Fruit fly (Drosophila melanogaster): Measurements from ENCODE around the gene Vml.

The Vml gene

dm6 chrX:2300293-2301068, 24.9 kb downstream of the Vml start:
- peak; percentile 90 for TF ChIP-seq CG30403 (GFP tag; optimal IDR thresholded peaks at IDR 0.05)
- TF ChIP-seq CG8388 (GFP tag; optimal IDR thresholded peaks at IDR 0.05) = peak; percentile 94
- peak; percentile 93 for TF ChIP-seq CG8089 (GFP tag; optimal IDR thresholded peaks at IDR 0.05)
- peak; percentile 96 for TF ChIP-seq CG1529 (GFP tag; optimal IDR thresholded peaks at IDR 0.05)
- peak; percentile 53 for TF ChIP-seq MESR4 (GFP tag; optimal IDR thresholded peaks at IDR 0.05)
- TF ChIP-seq CG9215 (GFP tag; IDR thresholded peaks at IDR 0.05) = peak; percentile 88
- peak; percentile 84 for TF ChIP-seq CG11560 (tag; IDR thresholded peaks at IDR 0.05)
- TF ChIP-seq CG14667 (GFP tag; IDR thresholded peaks at IDR 0.05) = peak; percentile 96
- TF ChIP-seq CG14965 (GFP tag; optimal IDR thresholded peaks at IDR 0.05; ENCODE audit: borderline replicate concordance) = peak; percentile 58
- TF ChIP-seq nerfin-2 (GFP tag; IDR thresholded peaks at IDR 0.05; ENCODE audit: partially characterized antibody) = 0 out of 2 replicates have a peak, but pooled peaks have one; percentile 33
- TF ChIP-seq CG17912 (GFP tag; optimal IDR thresholded peaks at IDR 0.05) = peak; percentile 75
- TF ChIP-seq Dfd (GFP tag; optimal IDR thresholded peaks at IDR 0.05) = no peak
- peak; percentile 97 for TF ChIP-seq Rx (GFP tag; IDR thresholded peaks at IDR 0.05)
- TF ChIP-seq fd96Cb (tag; optimal IDR thresholded peaks at IDR 0.05) = peak; percentile 96
- TF ChIP-seq Sox100B (GFP tag; optimal IDR thresholded peaks at IDR 0.05) = peak; percentile 95
- peak; percentile 58 for TF ChIP-seq pros (GFP tag; optimal IDR thresholded peaks at IDR 0.05)
- peak; percentile 85 for TF ChIP-seq Side (GFP tag; optimal IDR thresholded peaks at IDR 0.05)
- TF ChIP-seq CG11504 (tag; optimal IDR thresholded peaks at IDR 0.05) = peak; percentile 96
- TF ChIP-seq cas (GFP tag; IDR thresholded peaks at IDR 0.05) = peak; percentile 82
- peak; percentile 92 for TF ChIP-seq CG17829 (tag; optimal IDR thresholded peaks at IDR 0.05)
- TF ChIP-seq org-1 (GFP tag; optimal IDR thresholded peaks at IDR 0.05) = peak; percentile 97
- peak; percentile 79 for TF ChIP-seq p53 (GFP tag; optimal IDR thresholded peaks at IDR 0.05)
- peak; percentile 91 for TF ChIP-seq twi (tag; optimal IDR thresholded peaks at IDR 0.05)
- TF ChIP-seq stwl (tag; optimal IDR thresholded peaks at IDR 0.05) = peak; percentile 21
- TF ChIP-seq Mes4 (GFP tag; optimal IDR thresholded peaks at IDR 0.05) = peak; percentile 93
- TF ChIP-seq CG8944 (GFP tag; optimal IDR thresholded peaks at IDR 0.05) = peak; percentile 91
- TF ChIP-seq CG12769 (tag; optimal IDR thresholded peaks at IDR 0.05) = peak; percentile 99
- peak; percentile 90 for TF ChIP-seq CG6854 (GFP tag; optimal IDR thresholded peaks at IDR 0.05)
- peak; percentile 95 for TF ChIP-seq CoRest (tag; optimal IDR thresholded peaks at IDR 0.05)
- peak; percentile 44 for TF ChIP-seq CG15479 (GFP tag; optimal IDR thresholded peaks at IDR 0.05)
- TF ChIP-seq CG13624 (GFP tag; optimal IDR thresholded peaks at IDR 0.05) = peak; percentile 86
- TF ChIP-seq lov (optimal IDR thresholded peaks at IDR 0.05) = no peak
- peak; percentile 96 for TF ChIP-seq lov (GFP tag; IDR thresholded peaks at IDR 0.05)
- TF ChIP-seq CG9797 (GFP tag; optimal IDR thresholded peaks at IDR 0.05) = peak; percentile 33
- peak; percentile 97 for TF ChIP-seq CG3726 (GFP tag; IDR thresholded peaks at IDR 0.05)
- peak; percentile 90 for TF ChIP-seq CG1602 (GFP tag; optimal IDR thresholded peaks at IDR 0.05)
- TF ChIP-seq CG8281 (tag; optimal IDR thresholded peaks at IDR 0.05) = peak; percentile 86
- peak; percentile 95 for TF ChIP-seq ewg (GFP tag; optimal IDR thresholded peaks at IDR 0.05)
- TF ChIP-seq esg (GFP tag; conservative IDR thresholded peaks at IDR 0.05) = peak; percentile 97
- TF ChIP-seq NK7.1 (GFP tag; optimal IDR thresholded peaks at IDR 0.05) = peak; percentile 90
- peak; percentile 91 for TF ChIP-seq BtbVII (GFP tag; optimal IDR thresholded peaks at IDR 0.05)
- peak; percentile 95 for TF ChIP-seq HHEX (GFP tag; optimal IDR thresholded peaks at IDR 0.05)
- TF ChIP-seq hth (optimal IDR thresholded peaks at IDR 0.05) = no peak
- no peak for TF ChIP-seq CG6791 (GFP tag; IDR thresholded peaks at IDR 0.05; ENCODE audit: partially characterized antibody)
- TF ChIP-seq Deaf1 (tag; optimal IDR thresholded peaks at IDR 0.05) = peak; percentile 72
- peak; percentile 97 for TF ChIP-seq Hmr (GFP tag; optimal IDR thresholded peaks at IDR 0.05)
- peak; percentile 96 for TF ChIP-seq CG11093 (GFP tag; IDR thresholded peaks at IDR 0.05)
- peak; percentile 95 for TF ChIP-seq CG8924 (tag; optimal IDR thresholded peaks at IDR 0.05)
- peak; percentile 96 for TF ChIP-seq H15 (GFP tag; IDR thresholded peaks at IDR 0.05)

All from whole organism, embryonic.